Worm (Caenorhabditis elegans) whole organism, L4 larva: ENCODE data around the gene C39E6.2.

Experiments used
- D1046.2 ChIP-seq: fragments of 200-800 bp; sonication (Bioruptor generic); IDR thresholded peaks from 2 replicates; pipeline ENCODE4 v1.3.6; 2022; ENCODE audit warnings: missing genetic modification characterization, missing compliant biosample characterization
- R02D3.7 ChIP-seq: fragments of 150-350 bp; sonication (generic microtip); optimal IDR thresholded peaks from 3 replicates; lab custom pipeline; 2014; ENCODE audit warnings: missing biosample characterization, missing genetic modification characterization
- T20F7.1 ChIP-seq: fragments of 200-800 bp; sonication (Bioruptor generic); optimal IDR thresholded peaks from 2 replicates; lab custom pipeline; 2018; ENCODE audit warnings: mild to moderate bottlenecking, missing genetic modification characterization, missing compliant biosample characterization
- Y48G9A.11 ChIP-seq: fragments of 200-800 bp; sonication (Bioruptor generic); IDR thresholded peaks from 2 replicates; pipeline ENCODE4 v1.3.6; 2022; ENCODE audit warnings: missing genetic modification reagents, missing genetic modification characterization, missing compliant biosample characterization
- ZK337.2 ChIP-seq: fragments of 200-800 bp; sonication (Bioruptor generic); IDR thresholded peaks from 2 replicates; pipeline ENCODE4 v1.3.6; 2022; ENCODE audit warnings: missing genetic modification reagents, missing genetic modification characterization, missing compliant biosample characterization
- ZK546.5 ChIP-seq, 2 experiments: sonication (generic microtip); optimal IDR thresholded peaks; 2 replicates each; lab custom pipeline; 2017; ENCODE audit warnings: missing biosample characterization in 2 of 2, missing genetic modification characterization in 2 of 2
- aly-2 ChIP-seq: sonication (generic microtip); optimal IDR thresholded peaks from 2 replicates; lab custom pipeline; 2018; ENCODE audit warnings: missing biosample characterization, missing genetic modification characterization
- ama-1 ChIP-seq: fragments of 150-350 bp; optimal IDR thresholded peaks from 2 replicates; lab custom pipeline; 2014; ENCODE audit warnings: inconsistent platforms, mixed read lengths
- arid-1 ChIP-seq: fragments of 200-800 bp; sonication (Bioruptor generic); conservative IDR thresholded peaks from 2 replicates; pipeline ENCODE4 v1.3.6; 2022; ENCODE audit warnings: missing genetic modification reagents, missing genetic modification characterization, missing compliant biosample characterization
- ceh-20 ChIP-seq: fragments of 200-800 bp; sonication (Bioruptor generic); IDR thresholded peaks from 2 replicates; pipeline ENCODE4 v1.3.6; 2022; ENCODE audit warnings: missing genetic modification reagents, missing genetic modification characterization, missing compliant biosample characterization
- ceh-28 ChIP-seq: fragments of 150-350 bp; optimal IDR thresholded peaks from 2 replicates; lab custom pipeline; 2014; ENCODE audit warnings: missing biosample characterization, missing genetic modification reagents, missing genetic modification characterization
- ceh-44 ChIP-seq: fragments of 200-800 bp; sonication (Bioruptor generic); IDR thresholded peaks from 2 replicates; pipeline ENCODE4 v1.3.6; 2022; ENCODE audit warnings: missing genetic modification reagents, missing genetic modification characterization, missing compliant biosample characterization
- ceh-62 ChIP-seq: sonication (generic microtip); optimal IDR thresholded peaks from 2 replicates; lab custom pipeline; 2017; ENCODE audit warnings: missing biosample characterization, missing genetic modification characterization
- ceh-82 ChIP-seq: sonication (generic microtip); optimal IDR thresholded peaks from 2 replicates; lab custom pipeline; 2017; ENCODE audit warnings: missing biosample characterization, missing genetic modification characterization
- ces-1 ChIP-seq: fragments of 150-350 bp; sonication (generic microtip); optimal IDR thresholded peaks from 4 replicates; lab custom pipeline; 2014; ENCODE audit warnings: missing biosample characterization, missing genetic modification reagents, missing genetic modification characterization
- cey-2 ChIP-seq: sonication (generic microtip); optimal IDR thresholded peaks from 3 replicates; lab custom pipeline; 2017; ENCODE audit warnings: missing genetic modification characterization, mild to moderate bottlenecking, missing compliant biosample characterization, antibody characterized with exemption, borderline replicate concordance; ENCODE audit not compliant: insufficient read depth
- ctbp-1 ChIP-seq: fragments of 200-800 bp; sonication (Bioruptor generic); IDR thresholded peaks from 2 replicates; pipeline ENCODE4 v1.3.6; 2022; ENCODE audit warnings: missing genetic modification reagents, missing genetic modification characterization, missing compliant biosample characterization
- daf-19 ChIP-seq: fragments of 200-800 bp; sonication (Bioruptor generic); conservative IDR thresholded peaks from 2 replicates; pipeline ENCODE4 v1.3.6; 2022; ENCODE audit warnings: missing genetic modification characterization, missing compliant biosample characterization
- daf-8 ChIP-seq: fragments of 200-800 bp; sonication (Bioruptor generic); IDR thresholded peaks from 2 replicates; pipeline ENCODE4 v1.3.6; 2022; ENCODE audit warnings: missing genetic modification characterization, missing compliant biosample characterization
- dmd-6 ChIP-seq: fragments of 200-800 bp; sonication (Bioruptor generic); IDR thresholded peaks from 2 replicates; pipeline ENCODE4 v1.3.6; 2022; ENCODE audit warnings: missing genetic modification reagents, missing genetic modification characterization, missing compliant biosample characterization
- dmd-8 ChIP-seq: fragments of 200-800 bp; sonication (Bioruptor generic); IDR thresholded peaks from 2 replicates; pipeline ENCODE4 v1.3.6; 2022; ENCODE audit warnings: missing genetic modification characterization, missing compliant biosample characterization
- dmd-9 ChIP-seq: fragments of 200-800 bp; sonication (Bioruptor generic); IDR thresholded peaks from 2 replicates; pipeline ENCODE4 v1.3.6; 2022; ENCODE audit warnings: missing genetic modification reagents, missing genetic modification characterization, missing compliant biosample characterization
- dve-1 ChIP-seq: sonication (generic microtip); optimal IDR thresholded peaks from 2 replicates; lab custom pipeline; 2017; ENCODE audit warnings: antibody characterized with exemption, mild to moderate bottlenecking, missing genetic modification characterization, missing compliant biosample characterization; ENCODE audit not compliant: insufficient read depth
- fkh-10 ChIP-seq: fragments of 150-350 bp; optimal IDR thresholded peaks from 2 replicates; lab custom pipeline; 2014; ENCODE audit warnings: missing biosample characterization, missing genetic modification reagents, missing genetic modification characterization
- gei-8 ChIP-seq: fragments of 200-800 bp; sonication (Bioruptor generic); optimal IDR thresholded peaks from 2 replicates; lab custom pipeline; 2018; ENCODE audit warnings: mild to moderate bottlenecking, missing genetic modification characterization, missing compliant biosample characterization
- hlh-11 ChIP-seq: fragments of 200-800 bp; sonication (Bioruptor generic); optimal IDR thresholded peaks from 2 replicates; lab custom pipeline; 2018; ENCODE audit warnings: mild to moderate bottlenecking, missing genetic modification characterization, missing compliant biosample characterization
- hlh-30 ChIP-seq: sonication (generic microtip); optimal IDR thresholded peaks from 2 replicates; lab custom pipeline; 2017; ENCODE audit warnings: antibody characterized with exemption, mild to moderate bottlenecking, missing genetic modification characterization, missing compliant biosample characterization; ENCODE audit not compliant: insufficient read depth
- hmg-1.1 ChIP-seq: fragments of 200-800 bp; sonication (Bioruptor generic); IDR thresholded peaks from 2 replicates; pipeline ENCODE4 v1.3.6; 2022; ENCODE audit warnings: missing genetic modification reagents, missing genetic modification characterization, missing compliant biosample characterization
- lin-1 ChIP-seq: fragments of 200-800 bp; sonication (Bioruptor generic); IDR thresholded peaks from 2 replicates; pipeline ENCODE4 v1.3.6; 2022; ENCODE audit warnings: missing genetic modification reagents, missing genetic modification characterization, missing compliant biosample characterization
- lin-39 ChIP-seq: fragments of 150-350 bp; optimal IDR thresholded peaks from 2 replicates; lab custom pipeline; 2014; ENCODE audit warnings: missing biosample characterization, missing genetic modification reagents, missing genetic modification characterization
- lir-3 ChIP-seq: sonication (generic microtip); optimal IDR thresholded peaks from 2 replicates; lab custom pipeline; 2016; ENCODE audit warnings: mild to moderate bottlenecking, missing genetic modification characterization, missing compliant biosample characterization
- lsy-2 ChIP-seq, 2 experiments: fragments of 150-350 bp in 1 of 2; sonication (generic microtip) in 1 of 2; optimal IDR thresholded peaks; 2 replicates each; lab custom pipeline; 2014 to 2017; ENCODE audit warnings: missing biosample characterization in 2 of 2, missing genetic modification characterization in 2 of 2
- mdt-29 ChIP-seq: fragments of 200-800 bp; sonication (Bioruptor generic); IDR thresholded peaks from 2 replicates; pipeline ENCODE4 v1.3.6; 2022; ENCODE audit warnings: missing genetic modification reagents, missing genetic modification characterization, missing compliant biosample characterization
- mep-1 ChIP-seq: fragments of 150-350 bp; sonication (generic microtip); optimal IDR thresholded peaks from 3 replicates; lab custom pipeline; 2014; ENCODE audit warnings: missing biosample characterization, missing genetic modification characterization
- mes-2 ChIP-seq: sonication (generic microtip); optimal IDR thresholded peaks from 2 replicates; lab custom pipeline; 2016; ENCODE audit warnings: missing genotype, mild to moderate bottlenecking, missing genetic modification characterization, missing compliant biosample characterization; ENCODE audit not compliant: poor library complexity, severe bottlenecking
- mxl-2 ChIP-seq: fragments of 200-800 bp; sonication (Bioruptor generic); conservative IDR thresholded peaks from 2 replicates; pipeline ENCODE4 v1.3.6; 2022; ENCODE audit warnings: missing genetic modification reagents, missing genetic modification characterization, missing compliant biosample characterization
- nhr-41 ChIP-seq: fragments of 200-800 bp; sonication (Bioruptor generic); IDR thresholded peaks from 2 replicates; pipeline ENCODE4 v1.3.6; 2022; ENCODE audit warnings: missing genetic modification reagents, missing genetic modification characterization, missing compliant biosample characterization
- nhr-6 ChIP-seq: fragments of 150-350 bp; optimal IDR thresholded peaks from 2 replicates; lab custom pipeline; 2014; ENCODE audit warnings: missing biosample characterization, missing genetic modification characterization
- nhr-76 ChIP-seq: fragments of 150-350 bp; optimal IDR thresholded peaks from 2 replicates; lab custom pipeline; 2014; ENCODE audit warnings: missing biosample characterization, missing genetic modification characterization
- nhr-77 ChIP-seq: fragments of 150-350 bp; optimal IDR thresholded peaks from 2 replicates; lab custom pipeline; 2014; ENCODE audit warnings: missing biosample characterization, missing genetic modification characterization
- pha-4 ChIP-seq, 2 experiments: fragments of 150-350 bp in 1 of 2; fragments of 200-800 bp in 1 of 2; sonication (Bioruptor generic) in 1 of 2; IDR thresholded peaks in 1 of 2; optimal IDR thresholded peaks in 1 of 2; 2 replicates each; pipeline versions ENCODE4 v1.3.6 to Lab custom; 2014 to 2022; ENCODE audit warnings: missing genetic modification characterization in 2 of 2, missing genetic modification reagents in 2 of 2, missing biosample characterization in 1 of 2, missing compliant biosample characterization in 1 of 2
- pqm-1 ChIP-seq: sonication (generic microtip); optimal IDR thresholded peaks from 2 replicates; lab custom pipeline; 2017; ENCODE audit warnings: missing biosample characterization, missing genetic modification characterization
- snpc-1.2 ChIP-seq: fragments of 200-800 bp; sonication (Bioruptor generic); IDR thresholded peaks from 2 replicates; pipeline ENCODE4 v1.3.6; 2022; ENCODE audit warnings: missing genetic modification reagents, missing genetic modification characterization, missing compliant biosample characterization
- snpc-4 ChIP-seq: fragments of 150-350 bp; optimal IDR thresholded peaks from 2 replicates; lab custom pipeline; 2014; ENCODE audit warnings: missing biosample characterization, missing genetic modification characterization
- zag-1 ChIP-seq: fragments of 150-350 bp; optimal IDR thresholded peaks from 2 replicates; lab custom pipeline; 2014; ENCODE audit warnings: missing biosample characterization, missing genetic modification characterization
- zip-11 ChIP-seq: fragments of 200-800 bp; sonication (Bioruptor generic); IDR thresholded peaks from 2 replicates; pipeline ENCODE4 v1.3.6; 2022; ENCODE audit warnings: missing genetic modification characterization, missing compliant biosample characterization
- ztf-7 ChIP-seq: fragments of 150-350 bp; optimal IDR thresholded peaks from 2 replicates; lab custom pipeline; 2014; ENCODE audit warnings: missing biosample characterization, missing genetic modification characterization

Gene C39E6.2

ce11 chrX:4769885-4770284 is 15.0 kb upstream of the C39E6.2 start, which contains the start of gene npr-1:
TSS of gene npr-1 (minus strand) at chrX:4769985.
- TF ChIP-seq lin-39 (tag; lab: Kevin White, UChicago) (no peak), cey-2 (tag; lab: Kevin White, UChicago) (no peak), lsy-2 (tag; optimal IDR thresholded peaks at IDR 0.05; lab: Kevin White, UChicago) (no peak), nhr-77 (tag; lab: Kevin White, UChicago) (no peak), zag-1 (tag; lab: Kevin White, UChicago) (no peak), T20F7.1 (GFP tag; lab: Kevin White, UChicago) (no peak), R02D3.7 (no peak), ceh-20 (GFP tag; lab: Robert Waterston, UW) (no peak), ceh-44 (GFP tag; lab: Robert Waterston, UW) (no peak), Y48G9A.11 (GFP tag; lab: Robert Waterston, UW) (no peak), zip-11 (GFP tag; lab: Robert Waterston, UW) (no peak), daf-19 (GFP tag; lab: Robert Waterston, UW) (no peak), arid-1 (GFP tag; lab: Robert Waterston, UW) (no peak), mep-1 (tag; lab: Kevin White, UChicago) (no peak), ceh-28 (tag; lab: Kevin White, UChicago) (no peak), hmg-1.1 (no peak), snpc-1.2 (GFP tag; lab: Robert Waterston, UW) (no peak), nhr-76 (tag; lab: Kevin White, UChicago) (no peak)
- TF ChIP-seq, all 104 proteins: peak for 0

- TF ChIP-seq mdt-29 (no peak), nhr-41 (GFP tag; lab: Robert Waterston, UW) (no peak), daf-8 (GFP tag; lab: Robert Waterston, UW) (no peak), gei-8 (GFP tag; lab: Kevin White, UChicago) (no peak), nhr-6 (tag; lab: Kevin White, UChicago) (no peak), hlh-11 (no peak), ceh-62 (no peak), snpc-1.2 (GFP tag; lab: Robert Waterston, UW) (no peak), ZK546.5 (tag; optimal IDR thresholded peaks at IDR 0.05; lab: Kevin White, UChicago) (no peak), ceh-28 (tag; lab: Kevin White, UChicago) (no peak), Y48G9A.11 (GFP tag; lab: Robert Waterston, UW) (no peak), mes-2 (tag; lab: Kevin White, UChicago) (no peak), ctbp-1 (GFP tag; lab: Robert Waterston, UW) (no peak), ZK337.2 (no peak), D1046.2 (GFP tag; lab: Robert Waterston, UW) (no peak), aly-2 (tag; lab: Kevin White, UChicago) (no peak), dmd-9 (no peak), ceh-44 (GFP tag; lab: Robert Waterston, UW) (no peak), lir-3 (tag; lab: Kevin White, UChicago) (no peak)
These were observed 6.6 kb upstream of the C39E6.2 start, which contains the start of gene mls-2 for ce11 chrX:4761540-4761939. TSS of gene mls-2 (minus strand) at chrX:4761640.

- no peak for TF ChIP-seq ceh-82 (tag; lab: Kevin White, UChicago)
- TF ChIP-seq ZK337.2 = no peak
- no peak for TF ChIP-seq ama-1 (lab: Kevin White, UChicago)
These were observed 4.8 kb upstream of the C39E6.2 start for ce11 chrX:4759718-4760117.

ce11 chrX:4749080-4749479 is 5.8 kb downstream of the C39E6.2 start, which contains the start of gene lon-2:
TSS of gene lon-2 (minus strand) at chrX:4749083.
- TF ChIP-seq pha-4 (GFP tag; IDR thresholded peaks at IDR 0.05; lab: Robert Waterston, UW) (no peak), pha-4 (tag; optimal IDR thresholded peaks at IDR 0.05; lab: Kevin White, UChicago) (no peak), ztf-7 (tag; lab: Kevin White, UChicago) (no peak), cey-2 (tag; lab: Kevin White, UChicago) (no peak), pqm-1 (tag; lab: Kevin White, UChicago) (peak; percentile 80), snpc-4 (no peak), dve-1 (peak; percentile 14), lin-1 (GFP tag; lab: Robert Waterston, UW) (no peak), fkh-10 (GFP tag; lab: Kevin White, UChicago) (no peak), dmd-8 (GFP tag; lab: Robert Waterston, UW) (no peak), hlh-30 (peak; percentile 7), mxl-2 (GFP tag; lab: Robert Waterston, UW) (no peak), ces-1 (GFP tag; lab: Kevin White, UChicago) (no peak), hlh-11 (peak; percentile 43), dmd-6 (GFP tag; lab: Robert Waterston, UW) (no peak; the same call in 1 of the 2 replicates)
